Worm (Caenorhabditis elegans) whole organism, L3 larva: ENCODE measurements around the gene B0035.13.

ENCODE experiments used
- hmg-11 ChIP-seq: sonication (generic microtip); optimal IDR thresholded peaks from 2 replicates; lab custom pipeline; 2016; ENCODE audit warnings: missing genetic modification characterization, missing compliant biosample characterization
- jun-1 ChIP-seq: fragments of 150-350 bp; optimal IDR thresholded peaks from 2 replicates; lab custom pipeline; 2014; ENCODE audit warnings: missing biosample characterization, missing genetic modification reagents, missing genetic modification characterization
- pha-4 ChIP-seq: fragments of 150-350 bp; optimal IDR thresholded peaks from 2 replicates; lab custom pipeline; 2014; ENCODE audit warnings: missing biosample characterization, missing genetic modification reagents, missing genetic modification characterization
- unc-62 ChIP-seq: fragments of 150-350 bp; sonication (generic microtip); optimal IDR thresholded peaks from 4 replicates; lab custom pipeline; 2014; ENCODE audit warnings: missing biosample characterization, missing genetic modification reagents, missing genetic modification characterization

- no peak for TF ChIP-seq hmg-11
- TF ChIP-seq pha-4 (tag; lab: Kevin White, UChicago) = no peak
- TF ChIP-seq jun-1 = no peak
- TF ChIP-seq unc-62 (GFP tag; lab: Kevin White, UChicago) = no peak
Observed at ce11 chrIV:11296787-11297186, 9.7 kb downstream of the B0035.13 start, which contains the start of gene mttu-1.
